Fruit fly (Drosophila melanogaster) whole organism, embryonic: ENCODE measurements around the gene glob1.

Source experiments
- Abd-B ChIP-seq: fragments of 200-800 bp; sonication (Bioruptor generic); optimal IDR thresholded peaks from 2 replicates; lab custom pipeline; 2018; ENCODE audit warnings: missing biosample characterization, mild to moderate bottlenecking, missing genetic modification characterization, moderate library complexity
- BEAF-32 ChIP-seq: fragments of 200-800 bp; sonication (Bioruptor generic); optimal IDR thresholded peaks from 3 replicates; lab custom pipeline; 2017; ENCODE audit warnings: missing biosample characterization, missing genetic modification characterization, mild to moderate bottlenecking, moderate library complexity, missing genetic modification reagents
- CG10543 ChIP-seq: fragments of 200-800 bp; sonication (Bioruptor generic); optimal IDR thresholded peaks from 3 replicates; lab custom pipeline; 2017; ENCODE audit warnings: missing biosample characterization, mild to moderate bottlenecking, missing genetic modification characterization, moderate library complexity
- CG11398 ChIP-seq: fragments of 200-800 bp; sonication (Bioruptor generic); optimal IDR thresholded peaks from 2 replicates; lab custom pipeline; 2016; ENCODE audit warnings: missing biosample characterization, missing genetic modification characterization
- CG12071 ChIP-seq: fragments of 200-800 bp; sonication (Bioruptor generic); optimal IDR thresholded peaks from 3 replicates; lab custom pipeline; 2018; ENCODE audit warnings: missing biosample characterization, mild to moderate bottlenecking, missing genetic modification characterization
- CG12236 ChIP-seq: fragments of 200-800 bp; sonication (Bioruptor generic); optimal IDR thresholded peaks from 2 replicates; lab custom pipeline; 2016; ENCODE audit warnings: missing biosample characterization, missing genetic modification characterization
- CG13123 ChIP-seq: fragments of 200-800 bp; sonication (Bioruptor generic); optimal IDR thresholded peaks from 2 replicates; lab custom pipeline; 2016; ENCODE audit warnings: missing biosample characterization, missing genetic modification characterization
- CG13775 ChIP-seq: fragments of 200-800 bp; sonication (Bioruptor generic); optimal IDR thresholded peaks from 3 replicates; lab custom pipeline; 2017; ENCODE audit warnings: missing biosample characterization, mild to moderate bottlenecking, missing genetic modification characterization
- CG17361 ChIP-seq: fragments of 200-800 bp; sonication (Bioruptor generic); IDR thresholded peaks from 3 replicates; pipeline ENCODE4 v1.3.6; 2022; ENCODE audit warnings: missing biosample characterization, missing genetic modification characterization
- CG18011 ChIP-seq: fragments of 200-800 bp; sonication (Bioruptor generic); optimal IDR thresholded peaks from 2 replicates; lab custom pipeline; 2017; ENCODE audit warnings: missing biosample characterization, missing genetic modification characterization, mild to moderate bottlenecking, moderate library complexity, missing genotype
- CG1832 ChIP-seq: fragments of 200-800 bp; sonication (Bioruptor generic); optimal IDR thresholded peaks from 2 replicates; lab custom pipeline; 2017; ENCODE audit warnings: missing biosample characterization, mild to moderate bottlenecking, missing genetic modification characterization, inconsistent platforms
- CG18619 ChIP-seq: fragments of 200-800 bp; sonication (Bioruptor generic); optimal IDR thresholded peaks from 3 replicates; lab custom pipeline; 2017; ENCODE audit warnings: missing biosample characterization, mild to moderate bottlenecking, missing genetic modification characterization
- CG30431 ChIP-seq: fragments of 200-800 bp; sonication (Bioruptor generic); optimal IDR thresholded peaks from 2 replicates; lab custom pipeline; 2017; ENCODE audit warnings: missing biosample characterization, missing genetic modification characterization
- CG3163 ChIP-seq: fragments of 200-800 bp; sonication (Bioruptor generic); optimal IDR thresholded peaks from 3 replicates; lab custom pipeline; 2016; ENCODE audit warnings: missing biosample characterization, missing genetic modification characterization
- CG32532 ChIP-seq: fragments of 200-800 bp; sonication (Bioruptor generic); IDR thresholded peaks from 2 replicates; pipeline ENCODE4 v1.3.6; 2022; ENCODE audit warnings: missing biosample characterization, missing genetic modification characterization
- CG34376 ChIP-seq: fragments of 200-800 bp; sonication (Bioruptor generic); optimal IDR thresholded peaks from 2 replicates; lab custom pipeline; 2018; ENCODE audit warnings: missing biosample characterization, mild to moderate bottlenecking, missing genetic modification characterization
- CG3726 ChIP-seq: fragments of 200-800 bp; sonication (Bioruptor generic); IDR thresholded peaks from 3 replicates; pipeline ENCODE4, ENCODE4 v1.3.6; 2022; ENCODE audit warnings: missing biosample characterization, missing genetic modification characterization
- CG4282 ChIP-seq: fragments of 200-800 bp; sonication (Bioruptor generic); optimal IDR thresholded peaks from 2 replicates; lab custom pipeline; 2016; ENCODE audit warnings: missing biosample characterization, missing genetic modification characterization
- CG4360 ChIP-seq: fragments of 200-800 bp; sonication (Bioruptor generic); IDR thresholded peaks from 2 replicates; pipeline ENCODE4 v1.3.6; 2022; ENCODE audit warnings: missing biosample characterization, missing genetic modification characterization
- CG4617 ChIP-seq: fragments of 200-800 bp; sonication (Bioruptor generic); optimal IDR thresholded peaks from 3 replicates; lab custom pipeline; 2016; ENCODE audit warnings: missing biosample characterization, missing genetic modification characterization, borderline replicate concordance
- CG6683 ChIP-seq: fragments of 200-800 bp; sonication (Bioruptor generic); optimal IDR thresholded peaks from 2 replicates; lab custom pipeline; 2017; ENCODE audit warnings: missing biosample characterization, mild to moderate bottlenecking, missing genetic modification characterization, missing genetic modification reagents
- CG6791 ChIP-seq: fragments of 200-800 bp; sonication (Bioruptor generic); IDR thresholded peaks from 3 replicates; pipeline ENCODE4 v1.3.6; 2022; ENCODE audit warnings: missing biosample characterization, missing genetic modification characterization; ENCODE audit not compliant: partially characterized antibody
- CG7928 ChIP-seq: fragments of 200-800 bp; sonication (Bioruptor generic); optimal IDR thresholded peaks from 2 replicates; lab custom pipeline; 2017; ENCODE audit warnings: missing biosample characterization, mild to moderate bottlenecking, missing genetic modification characterization
- CG8944 ChIP-seq: fragments of 200-800 bp; sonication (Bioruptor generic); optimal IDR thresholded peaks from 3 replicates; lab custom pipeline; 2016; ENCODE audit warnings: missing biosample characterization, missing genetic modification characterization
- Deaf1 ChIP-seq: fragments of 200-800 bp; optimal IDR thresholded peaks from 3 replicates; lab custom pipeline; 2019; ENCODE audit warnings: missing biosample characterization, mild to moderate bottlenecking, missing genetic modification characterization, moderate library complexity
- Ets65A ChIP-seq: fragments of 200-800 bp; sonication (Bioruptor generic); peaks from one replicate; lab custom pipeline; 2016; ENCODE audit warnings: missing biosample characterization, missing genetic modification characterization
- HmgD ChIP-seq: fragments of 200-800 bp; sonication (Bioruptor generic); optimal IDR thresholded peaks from 3 replicates; lab custom pipeline; 2016; ENCODE audit warnings: missing biosample characterization, missing genetic modification characterization
- HmgZ ChIP-seq: fragments of 200-800 bp; sonication (Bioruptor generic); optimal IDR thresholded peaks from 2 replicates; lab custom pipeline; 2018; ENCODE audit warnings: missing biosample characterization, mild to moderate bottlenecking, missing genetic modification characterization
- Jarid2 ChIP-seq: fragments of 200-800 bp; sonication (Bioruptor generic); optimal IDR thresholded peaks from 3 replicates; lab custom pipeline; 2017; ENCODE audit warnings: mild to moderate bottlenecking, missing biosample characterization, missing genetic modification reagents, missing genetic modification characterization
- Lpt ChIP-seq: fragments of >200 bp; optimal IDR thresholded peaks from 2 replicates; lab custom pipeline; 2018; ENCODE audit warnings: missing biosample characterization, missing genetic modification characterization
- NFAT ChIP-seq: fragments of 200-800 bp; sonication (Bioruptor generic); IDR thresholded peaks from 2 replicates; pipeline ENCODE4 v1.3.6; 2022; ENCODE audit warnings: missing biosample characterization, missing genetic modification characterization
- Trl ChIP-seq, 3 experiments: fragments of >200 bp in 2 of 3; fragments of 200-800 bp in 1 of 3; sonication (Bioruptor generic) in 1 of 3; optimal IDR thresholded peaks; 2 replicates in 1 of 3; 3 replicates in 2 of 3; lab custom pipeline; 2016 to 2017; ENCODE audit warnings: missing biosample characterization in 1 of 3, missing genetic modification characterization in 1 of 3
- Xrp1 ChIP-seq: fragments of 200-800 bp; sonication (Bioruptor generic); IDR thresholded peaks from 2 replicates; pipeline ENCODE4 v1.3.6; 2022; ENCODE audit warnings: missing biosample characterization, missing genetic modification characterization
- ara ChIP-seq: fragments of 200-800 bp; sonication (Bioruptor generic); IDR thresholded peaks from 2 replicates; pipeline ENCODE4 v1.3.6; 2022; ENCODE audit warnings: missing biosample characterization, missing genetic modification characterization
- cad ChIP-seq: fragments of >200 bp; optimal IDR thresholded peaks from 2 replicates; lab custom pipeline; 2017; ENCODE audit warnings: missing biosample characterization, missing genetic modification characterization
- caup ChIP-seq: fragments of 200-800 bp; sonication (Bioruptor generic); optimal IDR thresholded peaks from 3 replicates; lab custom pipeline; 2017; ENCODE audit warnings: missing biosample characterization, mild to moderate bottlenecking, missing genetic modification characterization, moderate library complexity; ENCODE audit not compliant: severe bottlenecking
- corto ChIP-seq: fragments of 200-800 bp; sonication (Bioruptor generic); optimal IDR thresholded peaks from 2 replicates; lab custom pipeline; 2016; ENCODE audit warnings: missing biosample characterization, mild to moderate bottlenecking, missing genetic modification characterization, moderate library complexity
- ftz-f1 ChIP-seq: fragments of 200-800 bp; sonication (Bioruptor generic); optimal IDR thresholded peaks from 2 replicates; lab custom pipeline; 2016; ENCODE audit warnings: missing biosample characterization, missing genetic modification characterization
- gsb-n ChIP-seq: fragments of 200-800 bp; sonication (Bioruptor generic); optimal IDR thresholded peaks from 3 replicates; lab custom pipeline; 2018; ENCODE audit warnings: missing biosample characterization, mild to moderate bottlenecking, missing genetic modification characterization
- ham ChIP-seq: fragments of 200-800 bp; sonication (Bioruptor generic); IDR thresholded peaks from 2 replicates; pipeline ENCODE4 v1.3.6; 2022; ENCODE audit warnings: missing biosample characterization, missing genetic modification characterization
- pros ChIP-seq: fragments of 200-800 bp; sonication (Bioruptor generic); optimal IDR thresholded peaks from 3 replicates; lab custom pipeline; 2019; ENCODE audit warnings: missing biosample characterization, mild to moderate bottlenecking, missing genetic modification characterization, moderate library complexity
- ro ChIP-seq: fragments of 200-800 bp; sonication (Bioruptor generic); IDR thresholded peaks from 2 replicates; pipeline ENCODE4 v1.3.6; 2022; ENCODE audit warnings: missing biosample characterization, missing genetic modification characterization
- sc ChIP-seq, 3 experiments: fragments of >200 bp in 2 of 3; fragments of 200-800 bp in 1 of 3; sonication (Bioruptor generic) in 1 of 3; optimal IDR thresholded peaks; 2 replicates in 2 of 3; 3 replicates in 1 of 3; lab custom pipeline; 2017; ENCODE audit warnings: mild to moderate bottlenecking in 1 of 3, missing biosample characterization in 1 of 3, missing genetic modification characterization in 1 of 3, missing genetic modification reagents in 1 of 3
- sima ChIP-seq: fragments of 200-800 bp; sonication (Bioruptor generic); optimal IDR thresholded peaks from 2 replicates; lab custom pipeline; 2016; ENCODE audit warnings: missing biosample characterization, missing genetic modification characterization
- tup ChIP-seq: fragments of 200-800 bp; sonication (Bioruptor generic); optimal IDR thresholded peaks from 2 replicates; lab custom pipeline; 2016; ENCODE audit warnings: missing biosample characterization, mild to moderate bottlenecking, missing genetic modification characterization, moderate library complexity
- vnd ChIP-seq: fragments of 200-800 bp; sonication (Bioruptor generic); IDR thresholded peaks from 3 replicates; pipeline ENCODE4 v1.3.6; 2022; ENCODE audit warnings: missing biosample characterization, missing genetic modification characterization; ENCODE audit not compliant: partially characterized antibody
- wdn ChIP-seq: fragments of 200-800 bp; sonication (Bioruptor generic); IDR thresholded peaks from 2 replicates; pipeline ENCODE4 v1.3.6; 2022; ENCODE audit warnings: missing biosample characterization, missing genetic modification characterization
- wek ChIP-seq: fragments of 200-800 bp; sonication (Bioruptor generic); optimal IDR thresholded peaks from 3 replicates; lab custom pipeline; 2018; ENCODE audit warnings: missing biosample characterization, mild to moderate bottlenecking, missing genetic modification characterization, moderate library complexity
- zen ChIP-seq: fragments of 200-800 bp; sonication (Bioruptor generic); optimal IDR thresholded peaks from 3 replicates; lab custom pipeline; 2018; ENCODE audit warnings: missing biosample characterization, mild to moderate bottlenecking, missing genetic modification characterization, moderate library complexity

Gene glob1

DNA sequence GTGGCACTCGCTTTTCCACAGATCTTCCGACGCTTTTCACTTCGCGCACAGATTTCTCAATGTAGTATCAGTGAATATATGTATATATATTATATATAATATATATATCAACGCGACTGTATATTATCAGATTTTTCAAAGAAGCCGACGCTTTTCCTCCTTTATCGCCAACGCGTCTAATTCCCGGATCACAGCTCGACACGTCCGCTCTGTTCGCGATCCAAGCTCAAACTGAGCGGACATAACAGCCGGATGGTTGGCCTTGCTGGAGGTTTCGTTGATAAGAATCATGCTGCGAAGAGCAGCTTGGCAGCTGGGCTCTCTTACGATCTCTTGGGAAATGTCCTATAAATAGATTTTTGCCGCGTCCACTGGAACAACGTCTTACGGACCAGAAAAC is 51.1 kb downstream of the glob1 start, which contains the start of gene cv-d:
Gene cv-d, minus strand, starts transcription at position 235 of the 400 bp plus-strand sequence.
- TF ChIP-seq ftz-f1 (GFP tag; lab: Kevin White, UChicago) (peak; percentile 6), tup (GFP tag; lab: Kevin White, UChicago) (no peak), CG8944 (GFP tag; lab: Kevin White, UChicago) (no peak), CG4360 (GFP tag; lab: Robert Waterston, UW) (no peak), CG13123 (GFP tag; lab: Kevin White, UChicago) (no peak), CG6683 (GFP tag; lab: Kevin White, UChicago) (no peak), Ets65A (peak; percentile 34), Abd-B (no peak), CG34376 (GFP tag; lab: Kevin White, UChicago) (peak; percentile 29), Jarid2 (GFP tag; lab: Kevin White, UChicago) (peak; percentile 25), wdn (GFP tag; lab: Robert Waterston, UW) (no peak), wek (GFP tag; lab: Kevin White, UChicago) (no peak), pros (no peak)

DNA sequence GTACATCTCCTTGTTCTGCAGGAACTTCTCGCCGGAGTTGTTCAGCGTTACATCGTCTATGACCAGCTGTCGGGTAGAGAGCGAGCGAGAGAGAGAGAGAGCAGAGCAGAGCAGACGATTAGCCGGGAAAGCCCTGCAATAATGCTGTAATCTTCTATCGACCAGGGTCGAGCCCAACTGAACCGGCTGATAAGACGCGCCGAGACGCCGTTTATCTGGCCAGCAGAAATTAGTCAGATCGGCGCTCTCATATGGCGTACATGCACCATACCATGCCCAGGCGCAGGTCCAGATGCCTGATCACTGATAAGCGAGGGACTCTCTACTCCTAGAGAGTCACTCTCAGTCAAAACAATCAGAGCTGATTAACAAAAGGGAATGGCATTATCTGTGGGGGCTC is 52.5 kb downstream of the glob1 start:
- TF ChIP-seq CG3163 (GFP tag; lab: Kevin White, UChicago): no peak
- no peak for TF ChIP-seq gsb-n (tag; lab: Kevin White, UChicago)
- no peak for TF ChIP-seq zen (tag; lab: Kevin White, UChicago)
- no peak for TF ChIP-seq CG13775 (GFP tag; lab: Kevin White, UChicago)
- no peak for TF ChIP-seq CG12236 (GFP tag; lab: Kevin White, UChicago)
- TF ChIP-seq ham: 0 out of 2 replicates have a peak, but pooled peaks have one; percentile 12
- TF ChIP-seq Lpt (GFP tag; lab: Kevin White, UChicago): no peak
- TF ChIP-seq caup (GFP tag; lab: Kevin White, UChicago): no peak
- TF ChIP-seq Jarid2 (GFP tag; lab: Kevin White, UChicago): no peak
- TF ChIP-seq ara (GFP tag; lab: Robert Waterston, UW): no peak
- no peak for TF ChIP-seq CG32532
- peak; percentile 4 to 14 for TF ChIP-seq Trl (optimal IDR thresholded peaks at IDR 0.05; lab: Kevin White, UChicago)
- no peak for TF ChIP-seq Trl (GFP tag; optimal IDR thresholded peaks at IDR 0.05; lab: Kevin White, UChicago)
- no peak for TF ChIP-seq corto (GFP tag; lab: Kevin White, UChicago)
- TF ChIP-seq sc (optimal IDR thresholded peaks at IDR 0.05; lab: Kevin White, UChicago): no peak
- TF ChIP-seq sc (GFP tag; optimal IDR thresholded peaks at IDR 0.05; lab: Kevin White, UChicago): no peak
- no peak for TF ChIP-seq vnd
- TF ChIP-seq Deaf1 (tag; lab: Kevin White, UChicago): no peak
- TF ChIP-seq CG18011: no peak
- no peak for TF ChIP-seq CG3726 (GFP tag; lab: Robert Waterston, UW)
- TF ChIP-seq Xrp1: no peak
- TF ChIP-seq sima (GFP tag; lab: Kevin White, UChicago): no peak
- no peak for TF ChIP-seq BEAF-32 (GFP tag; lab: Kevin White, UChicago)
- no peak for TF ChIP-seq HmgD (GFP tag; lab: Kevin White, UChicago)
- no peak for TF ChIP-seq CG6791 (GFP tag; lab: Robert Waterston, UW)
- no peak for TF ChIP-seq CG10543 (GFP tag; lab: Kevin White, UChicago)
- TF ChIP-seq CG4617 (GFP tag; lab: Kevin White, UChicago): no peak
- no peak for TF ChIP-seq CG11398 (GFP tag; lab: Kevin White, UChicago)
- TF ChIP-seq ro (GFP tag; lab: Robert Waterston, UW): no peak
- no peak for TF ChIP-seq CG17361 (GFP tag; lab: Robert Waterston, UW)
- no peak for TF ChIP-seq CG30431 (GFP tag; lab: Kevin White, UChicago)
- TF ChIP-seq CG18619 (GFP tag; lab: Kevin White, UChicago): no peak
- no peak for TF ChIP-seq CG7928 (GFP tag; lab: Kevin White, UChicago)
- no peak for TF ChIP-seq NFAT (GFP tag; lab: Robert Waterston, UW)
- TF ChIP-seq HmgZ: no peak
- no peak for TF ChIP-seq CG12071 (GFP tag; lab: Kevin White, UChicago)
- TF ChIP-seq CG34376 (GFP tag; lab: Kevin White, UChicago): peak; percentile 89
- TF ChIP-seq CG4282 (GFP tag; lab: Kevin White, UChicago): no peak
- no peak for TF ChIP-seq cad (GFP tag; lab: Kevin White, UChicago)
- peak; percentile 24 for TF ChIP-seq CG1832
